Fruit fly (Drosophila melanogaster): ENCODE measurements around the gene CG14435.
A peak's percentile ranks its signal among the peaks of the same experiment; 100 is the strongest.

Gene CG14435

DNA sequence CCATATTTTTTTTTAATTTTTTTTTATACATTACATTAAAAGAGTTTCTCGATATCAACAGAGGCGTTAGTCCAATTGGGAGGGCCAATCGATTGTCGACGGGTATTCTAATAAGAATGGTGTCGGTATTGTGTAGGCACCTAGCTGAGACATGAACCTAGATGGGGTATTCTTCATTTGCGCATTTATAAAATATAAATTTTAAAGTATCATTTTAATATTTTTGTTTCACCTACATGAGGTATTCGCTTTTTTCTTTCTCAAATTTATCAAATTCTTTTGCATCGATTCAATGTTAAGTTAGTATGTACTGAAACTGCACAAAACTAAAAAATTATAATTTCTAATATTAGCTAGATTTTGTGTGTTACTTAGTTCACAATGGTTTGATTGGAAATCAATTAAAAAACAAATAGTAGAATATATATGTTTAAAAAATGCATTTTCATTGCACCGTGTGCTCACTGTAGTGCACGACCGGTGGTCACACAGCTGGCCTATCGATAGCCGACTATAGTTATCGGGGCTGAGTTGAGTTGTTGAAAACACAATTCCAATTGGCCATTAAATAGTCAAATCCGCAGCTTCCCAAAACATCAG lies at the start of gene CG14435, which contains the start of gene Tmf (continued):
- TF ChIP-seq MTF-1 (GFP tag; optimal IDR thresholded peaks at IDR 0.05; ENCODE audit: borderline replicate concordance) (peak; percentile 32), phol (tag; optimal IDR thresholded peaks at IDR 0.05) (peak; percentile 87), Side (GFP tag; optimal IDR thresholded peaks at IDR 0.05) (peak; percentile 1), org-1 (GFP tag; optimal IDR thresholded peaks at IDR 0.05) (peak; percentile 53), Sox102F (GFP tag; optimal IDR thresholded peaks at IDR 0.05) (peak; percentile 9), nmo (GFP tag; optimal IDR thresholded peaks at IDR 0.05) (peak; percentile 91), CG6654 (GFP tag; optimal IDR thresholded peaks at IDR 0.05) (peak; percentile 56), CG1647 (GFP tag; optimal IDR thresholded peaks at IDR 0.05) (peak; percentile 35), trem (tag; optimal IDR thresholded peaks at IDR 0.05) (peak; percentile 76), chm (GFP tag; IDR thresholded peaks at IDR 0.05) (0 out of 2 replicates have a peak, but pooled peaks have one; percentile 37), CG34422 (GFP tag; IDR thresholded peaks at IDR 0.05) (peak; percentile 92), ranshi (GFP tag; IDR thresholded peaks at IDR 0.05) (peak; percentile 87), CG3281 (GFP tag; optimal IDR thresholded peaks at IDR 0.05) (peak; percentile 83), bbx (GFP tag; IDR thresholded peaks at IDR 0.05; ENCODE audit: partially characterized antibody) (peak; percentile 47; the same call in 1 of the 2 replicates), Awh (GFP tag; IDR thresholded peaks at IDR 0.05) (peak; percentile 60; the same call in 1 of the 2 replicates), CG9797 (GFP tag; optimal IDR thresholded peaks at IDR 0.05) (peak; percentile 39), Gug (GFP tag; IDR thresholded peaks at IDR 0.05) (peak; percentile 90), inv (GFP tag; IDR thresholded peaks at IDR 0.05; ENCODE audit: partially characterized antibody) (no peak), CG13775 (GFP tag; optimal IDR thresholded peaks at IDR 0.05) (peak; percentile 90), CG10654 (GFP tag; optimal IDR thresholded peaks at IDR 0.05) (peak; percentile 64), tin (GFP tag; optimal IDR thresholded peaks at IDR 0.05) (peak; percentile 78), CG11085 (GFP tag; IDR thresholded peaks at IDR 0.05) (peak; percentile 78), gcm2 (GFP tag; optimal IDR thresholded peaks at IDR 0.05) (no peak), pfk (GFP tag; optimal IDR thresholded peaks at IDR 0.05) (no peak), CG4360 (GFP tag; IDR thresholded peaks at IDR 0.05) (0 out of 2 replicates have a peak, but pooled peaks have one; percentile 19), Dfd (GFP tag; optimal IDR thresholded peaks at IDR 0.05) (no peak), CG8281 (tag; optimal IDR thresholded peaks at IDR 0.05) (peak; percentile 63), Bgb (GFP tag; IDR thresholded peaks at IDR 0.05; ENCODE audit: partially characterized antibody) (peak; percentile 21; the same call in 1 of the 2 replicates), CG10147 (GFP tag; optimal IDR thresholded peaks at IDR 0.05) (peak; percentile 77), CG10979 (tag; optimal IDR thresholded peaks at IDR 0.05) (peak; percentile 76), pan (optimal IDR thresholded peaks at IDR 0.05) (no peak), pan (GFP tag; optimal IDR thresholded peaks at IDR 0.05 in 1 of 2, IDR thresholded peaks at IDR 0.05 in 1 of 2) (peak in 1 of 2 experiments; percentile 82), E2f2 (GFP tag; IDR thresholded peaks at IDR 0.05) (peak; percentile 62), sd (tag; optimal IDR thresholded peaks at IDR 0.05) (no peak), psq (GFP tag; optimal IDR thresholded peaks at IDR 0.05) (peak; percentile 44), CG11696 (GFP tag; IDR thresholded peaks at IDR 0.05) (peak; percentile 58), CG14860 (GFP tag; IDR thresholded peaks at IDR 0.05; ENCODE audit: partially characterized antibody) (0 out of 3 replicates have a peak, but pooled peaks have one; percentile 23), pb (GFP tag; optimal IDR thresholded peaks at IDR 0.05) (no peak), CG11695 (GFP tag; IDR thresholded peaks at IDR 0.05) (peak; percentile 64; the same call in 2 of the 3 replicates), cad (GFP tag; optimal IDR thresholded peaks at IDR 0.05) (no peak), CG31224 (GFP tag; IDR thresholded peaks at IDR 0.05) (peak; percentile 67), CG13894 (tag; optimal IDR thresholded peaks at IDR 0.05) (no peak), en (GFP tag; optimal IDR thresholded peaks at IDR 0.05) (no peak), tap (tag; optimal IDR thresholded peaks at IDR 0.05) (no peak), vnd (GFP tag; IDR thresholded peaks at IDR 0.05; ENCODE audit: partially characterized antibody) (0 out of 3 replicates have a peak, but pooled peaks have one; percentile 50), ind (GFP tag; optimal IDR thresholded peaks at IDR 0.05) (peak; percentile 82), CG6683 (GFP tag; optimal IDR thresholded peaks at IDR 0.05) (peak; percentile 68), ttk (GFP tag; IDR thresholded peaks at IDR 0.05) (peak; percentile 76), Dip3 (GFP tag; optimal IDR thresholded peaks at IDR 0.05) (peak; percentile 58)

Data from whole organism, embryonic.